Worm (Caenorhabditis elegans): ENCODE data around the gene C39B5.6.

Gene C39B5.6

DNA sequence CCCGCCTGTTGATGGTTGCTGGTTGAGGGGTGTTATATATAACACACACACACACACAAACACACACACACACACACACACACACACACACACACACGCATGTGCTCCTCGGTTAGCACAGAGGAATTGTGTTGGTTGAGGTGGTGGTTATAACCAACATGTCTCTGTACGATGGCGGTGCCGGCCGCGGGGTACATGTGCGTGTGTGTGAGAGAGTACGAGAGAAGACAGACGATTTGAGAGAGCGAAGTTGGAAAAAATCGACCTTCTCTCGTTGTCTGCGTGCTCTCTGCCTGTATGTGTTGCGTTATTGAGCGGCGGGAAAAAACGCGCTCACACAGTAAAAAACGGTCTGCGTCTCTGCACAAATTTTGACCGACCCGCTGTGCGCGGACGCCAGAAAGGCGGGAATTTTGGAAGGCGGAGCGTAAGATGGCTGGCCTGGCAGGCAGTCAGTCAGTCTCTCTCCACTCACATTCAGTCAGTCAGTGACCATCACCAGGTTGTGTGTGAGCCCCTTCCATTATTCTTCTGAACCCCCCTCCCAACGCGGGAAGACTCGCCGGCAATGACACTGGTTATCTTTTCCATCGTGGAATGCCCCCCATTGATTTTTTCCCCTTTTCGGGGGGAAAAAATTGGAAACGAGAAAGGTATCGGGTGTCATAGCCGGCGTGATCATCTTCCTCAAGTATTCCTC is 25.8 kb upstream of the C39B5.6 start (continued):
- no peak for TF ChIP-seq nhr-47 (tag; optimal IDR thresholded peaks at IDR 0.05)
- peak; percentile 24 for TF ChIP-seq skn-1 (tag; optimal IDR thresholded peaks at IDR 0.05)
- TF ChIP-seq mdl-1 (tag; optimal IDR thresholded peaks at IDR 0.05) = peak in 1 of 2 experiments; percentile 95

DNA sequence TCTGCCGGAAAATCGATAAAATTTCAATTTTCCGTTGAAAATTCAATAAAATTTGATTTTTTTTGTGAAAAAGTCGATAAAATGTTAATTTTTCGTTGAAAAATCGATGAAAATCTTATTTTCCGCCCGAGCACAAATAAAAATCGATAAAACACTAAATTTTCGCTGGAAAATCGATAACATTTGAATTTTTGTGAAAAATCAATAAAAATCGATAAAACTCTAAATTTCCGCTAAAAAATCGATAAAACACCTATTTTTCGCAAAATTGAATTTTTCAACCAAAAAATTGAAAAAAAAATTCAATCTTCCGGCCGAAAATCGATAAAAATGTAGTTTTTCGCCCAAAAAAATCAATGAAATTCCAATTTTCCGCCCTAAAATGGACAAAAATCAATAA is 7.3 kb downstream of the C39B5.6 start:
- TF ChIP-seq pqm-1 (tag; optimal IDR thresholded peaks at IDR 0.05) (no peak), nhr-90 (tag; optimal IDR thresholded peaks at IDR 0.05; ENCODE audit: poor library complexity) (no peak), C34B4.2 (tag; optimal IDR thresholded peaks at IDR 0.05) (no peak), lin-13 (GFP tag; optimal IDR thresholded peaks at IDR 0.05) (no peak), ceh-63 (GFP tag; optimal IDR thresholded peaks at IDR 0.05) (no peak), mep-1 (tag; optimal IDR thresholded peaks at IDR 0.05) (no peak), nhr-84 (tag; optimal IDR thresholded peaks at IDR 0.05) (no peak), hlh-4 (tag; optimal IDR thresholded peaks at IDR 0.05) (no peak), tbx-2 (tag; optimal IDR thresholded peaks at IDR 0.05) (no peak)

DNA sequence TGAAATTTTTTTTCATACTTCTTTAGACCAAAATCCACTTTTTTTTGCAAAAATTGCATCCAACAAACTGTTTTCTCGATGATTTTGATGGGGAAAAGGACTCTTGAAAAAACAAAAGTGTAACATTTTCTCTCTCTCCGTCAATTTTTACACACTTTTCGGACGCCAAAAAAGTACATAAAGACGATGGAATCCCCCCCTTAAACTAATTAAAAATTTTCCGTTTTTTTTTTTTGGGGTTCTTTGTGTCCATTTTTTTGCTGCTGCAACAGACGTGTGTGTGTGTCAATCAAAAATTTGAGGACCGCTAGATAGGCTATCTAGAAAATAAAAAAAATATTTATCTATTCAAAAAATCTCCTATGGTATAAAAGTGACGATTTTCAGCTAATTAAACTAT is 10.1 kb downstream of the C39B5.6 start, which contains the start of gene C39B5.5:
C39B5.5 (plus strand) TSS at position 301 of the 400 bp plus-strand sequence.
- TF ChIP-seq aha-1 (tag; optimal IDR thresholded peaks at IDR 0.05) (no peak), nhr-71 (tag; optimal IDR thresholded peaks at IDR 0.05) (no peak), lin-13 (GFP tag; optimal IDR thresholded peaks at IDR 0.05) (no peak), unc-62 (GFP tag; optimal IDR thresholded peaks at IDR 0.05) (no peak)

DNA sequence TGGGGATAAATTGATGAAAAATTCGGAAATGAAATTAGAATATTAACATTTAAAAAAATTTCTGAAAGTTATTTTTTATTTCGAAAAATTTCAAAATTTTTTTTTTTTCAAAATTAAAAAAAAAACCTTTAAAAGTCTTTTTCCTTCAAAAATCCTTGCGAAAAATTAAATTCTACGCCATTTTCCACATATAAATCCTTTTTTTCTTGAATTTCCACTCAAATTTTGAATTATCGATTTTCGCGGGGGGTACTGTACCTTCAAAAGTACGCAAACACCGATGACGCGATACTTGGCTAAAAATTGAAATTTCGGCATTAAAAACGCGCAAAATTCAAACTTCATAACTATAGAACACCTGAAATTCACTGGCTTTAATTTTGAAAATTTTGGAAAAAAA is 12.8 kb downstream of the C39B5.6 start:
- TF ChIP-seq hlh-17 (GFP tag; optimal IDR thresholded peaks at IDR 0.05; ENCODE audit: borderline replicate concordance) = no peak
- no peak for TF ChIP-seq ztf-11 (tag; optimal IDR thresholded peaks at IDR 0.05)
- TF ChIP-seq egl-13 (tag; optimal IDR thresholded peaks at IDR 0.05) = no peak
- TF ChIP-seq dpl-1 (GFP tag; optimal IDR thresholded peaks at IDR 0.05) = no peak
- TF ChIP-seq lin-39 (tag; optimal IDR thresholded peaks at IDR 0.05) = no peak
- no peak for TF ChIP-seq lir-3 (tag; optimal IDR thresholded peaks at IDR 0.05; ENCODE audit: poor library complexity)
- no peak for TF ChIP-seq irx-1 (tag; optimal IDR thresholded peaks at IDR 0.05)
- TF ChIP-seq pax-3 (tag; optimal IDR thresholded peaks at IDR 0.05) = no peak
- TF ChIP-seq snu-23 (GFP tag; optimal IDR thresholded peaks at IDR 0.05) = no peak
- no peak for TF ChIP-seq lin-15B (tag; optimal IDR thresholded peaks at IDR 0.05)
- TF ChIP-seq nhr-77 (tag; optimal IDR thresholded peaks at IDR 0.05) = no peak
- TF ChIP-seq sptf-1 (tag; optimal IDR thresholded peaks at IDR 0.05) = no peak
- no peak for TF ChIP-seq elt-3 (tag; optimal IDR thresholded peaks at IDR 0.05)
- TF ChIP-seq ces-1 (GFP tag; optimal IDR thresholded peaks at IDR 0.05) = no peak
- TF ChIP-seq mdl-1 (tag; optimal IDR thresholded peaks at IDR 0.05) = no peak
- no peak for TF ChIP-seq pag-3 (tag; optimal IDR thresholded peaks at IDR 0.05; ENCODE audit: borderline replicate concordance, insufficient read depth)
- TF ChIP-seq Y116A8C.19 (tag; optimal IDR thresholded peaks at IDR 0.05; ENCODE audit: borderline replicate concordance) = no peak
- no peak for TF ChIP-seq unc-130 (tag; optimal IDR thresholded peaks at IDR 0.05)

DNA sequence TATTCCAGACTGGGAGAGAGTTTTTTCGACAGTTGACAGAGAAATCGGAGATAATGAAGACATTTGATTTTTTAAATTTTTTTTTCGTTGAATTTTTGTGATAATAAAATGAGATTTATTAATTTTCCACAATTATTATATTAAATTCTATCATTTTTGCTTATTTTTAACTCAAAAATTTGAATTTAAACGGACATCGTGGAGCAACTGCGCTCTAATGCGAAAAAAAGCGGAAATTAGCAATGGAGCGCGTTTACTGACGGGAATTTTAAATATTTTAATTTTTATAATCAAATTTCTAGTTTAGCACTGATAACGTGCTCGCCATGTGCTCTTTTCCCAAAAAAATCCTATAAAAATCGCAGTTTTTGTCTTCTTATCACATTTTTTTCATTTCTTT is 13.3 kb downstream of the C39B5.6 start, which contains the start of gene C39B5.14:
C39B5.14 (plus strand) TSS at position 301 of the 400 bp plus-strand sequence.
- TF ChIP-seq nhr-76 (tag; optimal IDR thresholded peaks at IDR 0.05) (no peak), pqm-1 (tag; optimal IDR thresholded peaks at IDR 0.05) (no peak), elt-2 (tag; optimal IDR thresholded peaks at IDR 0.05) (peak; percentile 40), jun-1 (tag; optimal IDR thresholded peaks at IDR 0.05) (no peak), vab-15 (tag; optimal IDR thresholded peaks at IDR 0.05) (no peak)
